Worm (Caenorhabditis elegans) whole organism, late embryonic: Measurements from ENCODE around the gene cyn-7.

Source experiments
- ahr-1 ChIP-seq: sonication (generic microtip); optimal IDR thresholded peaks from 2 replicates; lab custom pipeline; 2016; ENCODE audit warnings: missing genetic modification characterization, missing compliant biosample characterization
- ceh-45 ChIP-seq: fragments of 200-800 bp; sonication (Bioruptor generic); IDR thresholded peaks from 2 replicates; pipeline ENCODE4 v1.3.6; 2022; ENCODE audit warnings: missing genetic modification reagents, missing genetic modification characterization, missing compliant biosample characterization
- ceh-48 ChIP-seq: sonication (generic microtip); optimal IDR thresholded peaks from 2 replicates; lab custom pipeline; 2016; ENCODE audit warnings: missing genetic modification characterization, inconsistent platforms, missing compliant biosample characterization
- che-1 ChIP-seq: sonication (generic microtip); optimal IDR thresholded peaks from 2 replicates; lab custom pipeline; 2016; ENCODE audit warnings: mild to moderate bottlenecking, missing genetic modification characterization, missing compliant biosample characterization

- TF ChIP-seq ahr-1 (tag; lab: Kevin White, UChicago) = no peak
- TF ChIP-seq ceh-48 = no peak
- TF ChIP-seq che-1 (tag; lab: Kevin White, UChicago) = no peak
- TF ChIP-seq ceh-45 (GFP tag; lab: Robert Waterston, UW) = no peak
Observed at ce11 chrV:15147776-15148175, 39.4 kb downstream of the cyn-7 start, which contains the start of gene T09F5.20.
